Worm (Caenorhabditis elegans) whole organism, young adult: ENCODE data around the gene F42A10.5.

Experiments used
- B0035.1 ChIP-seq: sonication (generic microtip); optimal IDR thresholded peaks from 2 replicates; lab custom pipeline; 2016; ENCODE audit warnings: missing genetic modification characterization, mild to moderate bottlenecking, missing compliant biosample characterization, missing genotype, missing genetic modification reagents
- F10E7.11 ChIP-seq: sonication (generic microtip); optimal IDR thresholded peaks from 2 replicates; lab custom pipeline; 2017; ENCODE audit warnings: mild to moderate bottlenecking, missing genetic modification characterization, moderate library complexity, missing compliant biosample characterization
- F37B4.10 ChIP-seq: fragments of 200-800 bp; sonication (Bioruptor generic); IDR thresholded peaks from 2 replicates; pipeline ENCODE4 v1.3.6; 2022; ENCODE audit warnings: missing genetic modification characterization, missing compliant biosample characterization
- F49E8.2 ChIP-seq: sonication (generic microtip); optimal IDR thresholded peaks from 3 replicates; lab custom pipeline; 2017; ENCODE audit warnings: missing genetic modification characterization, mild to moderate bottlenecking, missing compliant biosample characterization, antibody characterized with exemption, moderate library complexity; ENCODE audit not compliant: insufficient read depth
- F55B11.4 ChIP-seq: sonication (generic microtip); optimal IDR thresholded peaks from 2 replicates; lab custom pipeline; 2016; ENCODE audit warnings: missing compliant biosample characterization, missing genetic modification characterization, borderline replicate concordance; ENCODE audit not compliant: insufficient read depth
- T26A5.8 ChIP-seq: sonication (generic microtip); optimal IDR thresholded peaks from 2 replicates; lab custom pipeline; 2016; ENCODE audit warnings: missing genetic modification characterization, missing compliant biosample characterization
- Y53F4B.3 ChIP-seq: fragments of 200-800 bp; sonication (Bioruptor generic); IDR thresholded peaks from 2 replicates; pipeline ENCODE4 v1.3.6; 2022; ENCODE audit warnings: missing genetic modification reagents, missing genetic modification characterization, missing compliant biosample characterization
- Y53G8AR.9 ChIP-seq: fragments of 200-800 bp; sonication (Bioruptor generic); conservative IDR thresholded peaks from 2 replicates; pipeline ENCODE4 v1.3.6; 2022; ENCODE audit warnings: missing genetic modification reagents, missing genetic modification characterization, missing compliant biosample characterization
- Y56A3A.18 ChIP-seq: fragments of 200-800 bp; sonication (Bioruptor generic); IDR thresholded peaks from 2 replicates; pipeline ENCODE4 v1.3.6; 2022; ENCODE audit warnings: missing genetic modification reagents, missing genetic modification characterization, missing compliant biosample characterization
- Y67H2A.10 ChIP-seq: fragments of 200-800 bp; sonication (Bioruptor generic); conservative IDR thresholded peaks from 2 replicates; pipeline ENCODE4 v1.3.6; 2022; ENCODE audit warnings: missing genetic modification reagents, missing genetic modification characterization, missing compliant biosample characterization
- ZK185.1 ChIP-seq: sonication (generic microtip); optimal IDR thresholded peaks from 2 replicates; lab custom pipeline; 2016; ENCODE audit warnings: mild to moderate bottlenecking, missing genetic modification characterization, missing compliant biosample characterization; ENCODE audit not compliant: poor library complexity, severe bottlenecking
- aptf-2 ChIP-seq: fragments of 200-800 bp; sonication (Bioruptor generic); conservative IDR thresholded peaks from 2 replicates; pipeline ENCODE4 v1.3.6; 2022; ENCODE audit warnings: missing genetic modification reagents, missing genetic modification characterization, missing compliant biosample characterization
- atf-7 ChIP-seq: sonication (generic microtip); optimal IDR thresholded peaks from 2 replicates; lab custom pipeline; 2017; ENCODE audit warnings: mild to moderate bottlenecking, missing genetic modification characterization, missing compliant biosample characterization
- athp-1 ChIP-seq: sonication (generic microtip); optimal IDR thresholded peaks from 2 replicates; lab custom pipeline; 2017; ENCODE audit warnings: mild to moderate bottlenecking, missing genetic modification characterization, missing compliant biosample characterization
- attf-5 ChIP-seq: fragments of 200-800 bp; sonication (Bioruptor generic); optimal IDR thresholded peaks from 2 replicates; lab custom pipeline; 2018; ENCODE audit warnings: mild to moderate bottlenecking, missing genetic modification characterization, missing compliant biosample characterization
- bed-1 ChIP-seq: fragments of 200-800 bp; sonication (Bioruptor generic); IDR thresholded peaks from 2 replicates; pipeline ENCODE4 v1.3.6; 2022; ENCODE audit warnings: missing genetic modification reagents, missing genetic modification characterization, missing compliant biosample characterization
- ceh-40 ChIP-seq: fragments of 200-800 bp; sonication (Bioruptor generic); IDR thresholded peaks from 2 replicates; pipeline ENCODE4 v1.3.6; 2022; ENCODE audit warnings: missing genetic modification characterization, missing compliant biosample characterization
- ceh-58 ChIP-seq: fragments of 200-800 bp; sonication (Bioruptor generic); IDR thresholded peaks from 2 replicates; pipeline ENCODE4 v1.3.6; 2022; ENCODE audit warnings: missing genetic modification characterization, missing compliant biosample characterization
- ceh-79 ChIP-seq: sonication (generic microtip); optimal IDR thresholded peaks from 2 replicates; lab custom pipeline; 2017; ENCODE audit warnings: mild to moderate bottlenecking, missing genetic modification characterization, missing compliant biosample characterization
- dox-1 ChIP-seq: fragments of 200-800 bp; sonication (Bioruptor generic); IDR thresholded peaks from 2 replicates; pipeline ENCODE4 v1.3.6; 2022; ENCODE audit warnings: missing genetic modification reagents, missing genetic modification characterization, missing compliant biosample characterization
- dpff-1 ChIP-seq: sonication (generic microtip); optimal IDR thresholded peaks from 2 replicates; lab custom pipeline; 2017; ENCODE audit warnings: mild to moderate bottlenecking, missing genetic modification characterization, missing compliant biosample characterization
- dpl-1 ChIP-seq: fragments of 150-350 bp; optimal IDR thresholded peaks from 2 replicates; lab custom pipeline; 2014; ENCODE audit warnings: missing biosample characterization, missing genetic modification reagents, missing genetic modification characterization
- efl-1 ChIP-seq: fragments of 150-350 bp; optimal IDR thresholded peaks from 2 replicates; lab custom pipeline; 2014; ENCODE audit warnings: missing biosample characterization, missing genetic modification reagents, missing genetic modification characterization
- egl-18 ChIP-seq: fragments of 200-800 bp; sonication (Bioruptor generic); IDR thresholded peaks from 2 replicates; pipeline ENCODE4 v1.3.6; 2022; ENCODE audit warnings: missing genetic modification reagents, missing genetic modification characterization, missing compliant biosample characterization
- ets-4 ChIP-seq: fragments of 200-800 bp; sonication (Bioruptor generic); optimal IDR thresholded peaks from 2 replicates; lab custom pipeline; 2018; ENCODE audit warnings: mild to moderate bottlenecking, missing genetic modification characterization, missing compliant biosample characterization
- hmg-1.2 ChIP-seq: fragments of 200-800 bp; sonication (Bioruptor generic); IDR thresholded peaks from 2 replicates; pipeline ENCODE4 v1.3.6; 2022; ENCODE audit warnings: missing genetic modification reagents, missing genetic modification characterization, missing compliant biosample characterization
- hmg-20 ChIP-seq: fragments of 200-800 bp; sonication (Bioruptor generic); IDR thresholded peaks from 2 replicates; pipeline ENCODE4 v1.3.6; 2022; ENCODE audit warnings: missing genetic modification reagents, missing genetic modification characterization, missing compliant biosample characterization
- let-526 ChIP-seq: fragments of 200-800 bp; sonication (Bioruptor generic); IDR thresholded peaks from 2 replicates; pipeline ENCODE4 v1.3.6; 2022; ENCODE audit warnings: missing genetic modification reagents, missing genetic modification characterization, missing compliant biosample characterization
- lin-40 ChIP-seq: sonication (generic microtip); optimal IDR thresholded peaks from 2 replicates; lab custom pipeline; 2016; ENCODE audit warnings: missing genetic modification characterization, mild to moderate bottlenecking, missing compliant biosample characterization, missing genotype, missing genetic modification reagents
- lin-54 ChIP-seq: fragments of 200-800 bp; sonication (Bioruptor generic); optimal IDR thresholded peaks from 2 replicates; lab custom pipeline; 2018; ENCODE audit warnings: mild to moderate bottlenecking, missing genetic modification characterization, missing compliant biosample characterization
- lir-1 ChIP-seq: fragments of 200-800 bp; sonication (Bioruptor generic); conservative IDR thresholded peaks from 2 replicates; pipeline ENCODE4 v1.3.6; 2022; ENCODE audit warnings: missing genetic modification reagents, missing genetic modification characterization, missing compliant biosample characterization
- madf-3 ChIP-seq: fragments of 200-800 bp; sonication (Bioruptor generic); IDR thresholded peaks from 2 replicates; pipeline ENCODE4 v1.3.6; 2022; ENCODE audit warnings: missing genetic modification reagents, missing genetic modification characterization, missing compliant biosample characterization
- madf-6 ChIP-seq: fragments of 200-800 bp; sonication (Bioruptor generic); IDR thresholded peaks from 2 replicates; pipeline ENCODE4 v1.3.6; 2022; ENCODE audit warnings: missing genetic modification reagents, missing genetic modification characterization, missing compliant biosample characterization
- madf-8 ChIP-seq: fragments of 200-800 bp; sonication (Bioruptor generic); conservative IDR thresholded peaks from 2 replicates; pipeline ENCODE4 v1.3.6; 2022; ENCODE audit warnings: missing genetic modification reagents, missing genetic modification characterization, missing compliant biosample characterization
- mes-4 ChIP-seq: sonication (generic microtip); optimal IDR thresholded peaks from 2 replicates; lab custom pipeline; 2016; ENCODE audit warnings: missing genotype, missing genetic modification characterization, missing compliant biosample characterization
- nfya-1 ChIP-seq: sonication (generic microtip); optimal IDR thresholded peaks from 2 replicates; lab custom pipeline; 2017; ENCODE audit warnings: antibody characterized with exemption, missing compliant biosample characterization, missing genetic modification characterization, borderline replicate concordance; ENCODE audit not compliant: insufficient read depth
- nhr-27 ChIP-seq: fragments of 200-800 bp; sonication (Bioruptor generic); optimal IDR thresholded peaks from 2 replicates; lab custom pipeline; 2018; ENCODE audit warnings: mild to moderate bottlenecking, missing genetic modification characterization, moderate library complexity, missing compliant biosample characterization
- nhr-80 ChIP-seq: sonication (generic microtip); optimal IDR thresholded peaks from 2 replicates; lab custom pipeline; 2016; ENCODE audit warnings: missing genetic modification characterization, missing compliant biosample characterization
- sdz-38 ChIP-seq: sonication (generic microtip); optimal IDR thresholded peaks from 2 replicates; lab custom pipeline; 2016; ENCODE audit warnings: missing genotype, missing genetic modification characterization, missing compliant biosample characterization
- tbx-9 ChIP-seq: sonication (generic microtip); optimal IDR thresholded peaks from 2 replicates; lab custom pipeline; 2016; ENCODE audit warnings: borderline replicate concordance, missing genetic modification characterization, inconsistent platforms, missing compliant biosample characterization
- unc-130 ChIP-seq: sonication (generic microtip); optimal IDR thresholded peaks from 2 replicates; lab custom pipeline; 2016; ENCODE audit warnings: missing genetic modification reagents, missing genetic modification characterization, missing compliant biosample characterization
- unc-62 ChIP-seq: fragments of 150-350 bp; optimal IDR thresholded peaks from 2 replicates; lab custom pipeline; 2014; ENCODE audit warnings: missing biosample characterization, missing genetic modification reagents, missing genetic modification characterization
- xnd-1 ChIP-seq: sonication (generic microtip); optimal IDR thresholded peaks from 2 replicates; lab custom pipeline; 2016; ENCODE audit warnings: missing genotype, missing genetic modification reagents, missing genetic modification characterization, missing compliant biosample characterization
- ztf-25 ChIP-seq: fragments of 200-800 bp; sonication (Bioruptor generic); IDR thresholded peaks from 2 replicates; pipeline ENCODE4 v1.3.6; 2022; ENCODE audit warnings: missing genetic modification reagents, missing genetic modification characterization, missing compliant biosample characterization
- ztf-26 ChIP-seq: sonication (generic microtip); optimal IDR thresholded peaks from 2 replicates; lab custom pipeline; 2017; ENCODE audit warnings: missing genetic modification characterization, missing compliant biosample characterization
- ztf-3 ChIP-seq: fragments of 200-800 bp; sonication (Bioruptor generic); optimal IDR thresholded peaks from 2 replicates; lab custom pipeline; 2018; ENCODE audit warnings: mild to moderate bottlenecking, missing genetic modification characterization, missing compliant biosample characterization

Gene F42A10.5

DNA sequence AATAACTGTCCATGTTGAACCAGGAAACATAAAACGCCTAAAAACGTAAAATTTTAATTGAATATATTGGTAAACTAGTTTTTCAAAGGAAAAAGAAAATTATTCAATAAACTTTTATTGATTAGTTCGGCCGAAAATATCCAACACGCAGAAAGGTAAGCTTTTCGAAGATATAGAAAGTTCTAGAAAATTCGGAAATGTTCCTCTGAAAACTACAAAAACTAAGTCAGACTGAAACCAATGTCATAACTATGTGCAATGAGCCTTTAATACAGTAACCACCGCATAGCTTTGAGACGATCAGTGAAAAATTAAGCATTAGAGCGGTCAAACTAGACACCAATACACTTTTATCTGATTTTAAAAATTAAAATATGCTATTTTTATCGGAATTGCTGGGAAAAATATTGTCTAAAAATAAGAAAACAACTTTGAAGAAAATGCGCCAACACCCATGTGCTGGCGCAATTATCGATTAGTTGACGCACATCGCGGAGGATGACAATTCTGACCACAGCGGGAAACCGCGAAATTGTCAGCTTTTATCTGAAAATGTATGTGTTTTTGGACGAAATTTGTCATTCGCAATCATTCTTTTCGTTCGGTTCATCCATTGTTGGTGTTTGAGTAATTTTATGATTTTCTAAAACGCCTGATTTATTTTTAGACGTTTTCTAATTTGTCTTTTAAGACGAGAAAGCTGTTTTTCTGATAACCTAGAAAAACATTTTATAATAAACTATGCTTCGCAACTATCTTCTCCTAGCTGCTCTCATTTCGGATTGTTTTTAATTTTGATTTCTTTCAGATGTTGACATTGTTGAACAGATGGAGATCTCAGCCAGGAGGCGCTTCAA, 25.3 kb upstream of the F42A10.5 start, which contains the start of the genes C23G10.7 and rpn-2 (continued):
- TF ChIP-seq let-526 (GFP tag; lab: Robert Waterston, UW) (no peak), lin-40 (tag; lab: Kevin White, UChicago) (peak; percentile 64), lir-1 (no peak; the same call in 1 of the 2 replicates), efl-1 (GFP tag; lab: Kevin White, UChicago) (peak; percentile 88), nhr-80 (tag; lab: Kevin White, UChicago) (peak; percentile 22), unc-62 (GFP tag; lab: Kevin White, UChicago) (no peak)
- TF ChIP-seq, all 124 proteins: peak for 38

DNA sequence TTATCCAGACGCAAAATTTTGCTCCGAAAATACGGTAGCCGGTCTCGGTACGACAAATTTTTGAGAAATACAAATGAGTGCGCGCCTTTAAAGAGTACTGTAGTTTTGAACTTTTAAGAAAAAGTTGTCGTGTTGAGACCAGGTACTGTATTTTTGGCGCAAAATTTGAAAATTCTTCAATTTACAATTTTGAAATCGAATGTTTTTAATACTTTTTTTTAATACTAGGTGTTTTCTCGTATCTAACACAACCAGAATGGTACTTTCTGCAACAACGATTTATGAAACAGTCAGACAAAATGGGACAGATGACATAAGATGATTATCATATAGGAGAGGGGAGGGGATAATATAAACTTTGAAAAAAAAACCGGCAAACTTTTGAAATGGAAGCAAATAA, 22.4 kb upstream of the F42A10.5 start:
- TF ChIP-seq unc-130 (GFP tag; lab: Kevin White, UChicago) (no peak), ztf-3 (GFP tag; lab: Kevin White, UChicago) (no peak), attf-5 (GFP tag; lab: Kevin White, UChicago) (no peak), xnd-1 (tag; lab: Kevin White, UChicago) (no peak), bed-1 (GFP tag; lab: Robert Waterston, UW) (no peak), madf-6 (GFP tag; lab: Robert Waterston, UW) (peak; percentile 56), B0035.1 (no peak), athp-1 (tag; lab: Kevin White, UChicago) (no peak), Y53F4B.3 (GFP tag; lab: Robert Waterston, UW) (no peak), F10E7.11 (tag; lab: Kevin White, UChicago) (peak; percentile 33), F37B4.10 (GFP tag; lab: Robert Waterston, UW) (no peak), aptf-2 (GFP tag; lab: Robert Waterston, UW) (no peak), dox-1 (no peak), F55B11.4 (no peak), ztf-25 (no peak), ZK185.1 (no peak), T26A5.8 (tag; lab: Kevin White, UChicago) (no peak), Y56A3A.18 (GFP tag; lab: Robert Waterston, UW) (no peak), egl-18 (GFP tag; lab: Robert Waterston, UW) (no peak), Y53G8AR.9 (no peak), ztf-26 (tag; lab: Kevin White, UChicago) (no peak), lin-54 (GFP tag; lab: Kevin White, UChicago) (no peak), ets-4 (GFP tag; lab: Kevin White, UChicago) (no peak), ceh-58 (GFP tag; lab: Robert Waterston, UW) (0 out of 2 replicates have a peak, but pooled peaks have one; percentile 34), mes-4 (tag; lab: Kevin White, UChicago) (no peak), dpff-1 (tag; lab: Kevin White, UChicago) (peak; percentile 27), nfya-1 (no peak), F49E8.2 (peak; percentile 76), dpl-1 (GFP tag; lab: Kevin White, UChicago) (no peak), nhr-27 (tag; lab: Kevin White, UChicago) (no peak), hmg-1.2 (GFP tag; lab: Robert Waterston, UW) (no peak), madf-8 (GFP tag; lab: Robert Waterston, UW) (no peak), madf-3 (no peak), Y67H2A.10 (GFP tag; lab: Robert Waterston, UW) (no peak), ceh-40 (GFP tag; lab: Robert Waterston, UW) (no peak), sdz-38 (tag; lab: Kevin White, UChicago) (no peak), atf-7 (tag; lab: Kevin White, UChicago) (no peak), tbx-9 (no peak), hmg-20 (GFP tag; lab: Robert Waterston, UW) (no peak), ceh-79 (tag; lab: Kevin White, UChicago) (no peak)
